Worm (Caenorhabditis elegans) whole organism, L3 larva: ENCODE results near the gene nadk-1.

Experiments
- ceh-82 ChIP-seq: fragments of 150-350 bp; optimal IDR thresholded peaks from 2 replicates; lab custom pipeline; 2014; ENCODE audit warnings: missing biosample characterization, missing genetic modification characterization
- egl-27 ChIP-seq: sonication (generic microtip); optimal IDR thresholded peaks from 4 replicates; lab custom pipeline; 2017; ENCODE audit warnings: missing biosample characterization, missing genetic modification reagents, missing genetic modification characterization
- elt-1 ChIP-seq: fragments of 150-350 bp; optimal IDR thresholded peaks from 2 replicates; lab custom pipeline; 2014; ENCODE audit warnings: missing biosample characterization, missing genetic modification characterization
- elt-2 ChIP-seq: sonication (generic microtip); optimal IDR thresholded peaks from 2 replicates; lab custom pipeline; 2016; ENCODE audit warnings: missing genetic modification reagents, mild to moderate bottlenecking, missing genetic modification characterization, missing compliant biosample characterization
- lin-39 ChIP-seq: fragments of 150-350 bp; optimal IDR thresholded peaks from 2 replicates; lab custom pipeline; 2018; ENCODE audit warnings: missing biosample characterization, missing genetic modification reagents, missing genetic modification characterization
- nhr-11 ChIP-seq: fragments of 150-350 bp; optimal IDR thresholded peaks from 2 replicates; lab custom pipeline; 2014; ENCODE audit warnings: missing biosample characterization, missing genetic modification characterization
- nhr-76 ChIP-seq: fragments of 150-350 bp; sonication (generic microtip); optimal IDR thresholded peaks from 5 replicates; lab custom pipeline; 2014; ENCODE audit warnings: missing biosample characterization, missing genetic modification characterization
- skn-1 ChIP-seq: fragments of 150-350 bp; optimal IDR thresholded peaks from 2 replicates; lab custom pipeline; 2014; ENCODE audit warnings: missing biosample characterization, missing genetic modification characterization

DNA sequence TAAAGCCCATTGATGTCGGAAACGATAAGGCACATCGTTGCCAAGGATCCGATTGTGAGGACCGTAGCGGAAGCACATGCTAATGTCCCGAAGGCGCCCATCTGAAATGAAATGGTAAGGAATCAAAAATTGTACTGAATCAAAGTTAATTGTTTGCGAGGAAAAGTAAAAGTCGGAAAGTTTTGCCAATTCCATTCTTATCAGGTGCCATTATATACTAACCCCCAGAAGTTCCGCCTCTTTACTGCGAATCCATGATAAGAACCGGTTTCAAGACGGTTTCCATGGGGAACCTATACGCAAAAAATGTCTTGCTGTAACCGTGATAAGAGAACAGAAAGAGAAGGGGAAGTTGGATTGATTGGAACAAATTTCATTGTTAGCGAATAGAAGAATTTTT lies 3.8 kb downstream of the nadk-1 start, which contains the start of gene col-106:
- TF ChIP-seq lin-39, result no peak
- no peak for TF ChIP-seq egl-27 (tag; lab: Kevin White, UChicago)
- TF ChIP-seq nhr-76 (tag; lab: Kevin White, UChicago), result no peak
- TF ChIP-seq elt-1, result no peak
- no peak for TF ChIP-seq skn-1 (tag; lab: Kevin White, UChicago)
- no peak for TF ChIP-seq nhr-11
- no peak for TF ChIP-seq elt-2 (tag; lab: Kevin White, UChicago)
- TF ChIP-seq ceh-82, result no peak
